Fruit fly (Drosophila melanogaster) whole organism, prepupa: ENCODE measurements around the gene wkd.

Source experiments
- Blimp-1 ChIP-seq: fragments of 200-800 bp; sonication (Bioruptor generic); optimal IDR thresholded peaks from 3 replicates; lab custom pipeline; 2017; ENCODE audit warnings: missing biosample characterization, missing genetic modification characterization, mild to moderate bottlenecking, moderate library complexity, missing genetic modification reagents
- CG10631 ChIP-seq: fragments of 200-800 bp; sonication (Bioruptor generic); optimal IDR thresholded peaks from 2 replicates; lab custom pipeline; 2016; ENCODE audit warnings: missing biosample characterization, missing genetic modification characterization
- CG10669 ChIP-seq: fragments of 200-800 bp; sonication (Bioruptor generic); optimal IDR thresholded peaks from 3 replicates; lab custom pipeline; 2018; ENCODE audit warnings: missing biosample characterization, mild to moderate bottlenecking, missing genetic modification characterization, moderate library complexity
- CG11762 ChIP-seq: fragments of 200-800 bp; sonication (Bioruptor generic); optimal IDR thresholded peaks from 3 replicates; lab custom pipeline; 2016; ENCODE audit warnings: missing biosample characterization, missing genetic modification characterization; ENCODE audit not compliant: insufficient read depth
- CG11902 ChIP-seq: fragments of 200-800 bp; sonication (Bioruptor generic); optimal IDR thresholded peaks from 3 replicates; lab custom pipeline; 2016; ENCODE audit warnings: missing biosample characterization, missing genetic modification characterization
- CG15336 ChIP-seq: fragments of 200-800 bp; sonication (Bioruptor generic); IDR thresholded peaks from 2 replicates; pipeline ENCODE4 v1.3.6; 2022; ENCODE audit warnings: missing biosample characterization, missing genetic modification characterization
- CG1621 ChIP-seq: fragments of 200-800 bp; sonication (Bioruptor generic); optimal IDR thresholded peaks from 3 replicates; lab custom pipeline; 2018; ENCODE audit warnings: missing biosample characterization, mild to moderate bottlenecking, missing genetic modification characterization
- CG3032 ChIP-seq: fragments of 200-800 bp; optimal IDR thresholded peaks from 2 replicates; lab custom pipeline; 2019; ENCODE audit warnings: missing biosample characterization, mild to moderate bottlenecking, missing genetic modification characterization, moderate library complexity
- CG31627 ChIP-seq: fragments of 200-800 bp; sonication (Bioruptor generic); optimal IDR thresholded peaks from 3 replicates; lab custom pipeline; 2016; ENCODE audit warnings: missing biosample characterization, missing genetic modification characterization
- CG32006 ChIP-seq: fragments of 200-800 bp; sonication (Bioruptor generic); optimal IDR thresholded peaks from 3 replicates; lab custom pipeline; 2017; ENCODE audit warnings: missing biosample characterization, mild to moderate bottlenecking, missing genetic modification characterization
- CG3919 ChIP-seq: fragments of 200-800 bp; sonication (Bioruptor generic); optimal IDR thresholded peaks from 3 replicates; lab custom pipeline; 2016; ENCODE audit warnings: missing biosample characterization, missing genetic modification characterization
- CG4318 ChIP-seq: fragments of 200-800 bp; sonication (Bioruptor generic); optimal IDR thresholded peaks from 3 replicates; lab custom pipeline; 2017; ENCODE audit warnings: missing biosample characterization, mild to moderate bottlenecking, missing genetic modification characterization
- CG6163 ChIP-seq: fragments of 200-800 bp; sonication (Bioruptor generic); IDR thresholded peaks from 3 replicates; pipeline ENCODE4 v1.3.6; 2022; ENCODE audit warnings: missing biosample characterization, missing genetic modification characterization
- CG6276 ChIP-seq: fragments of 200-800 bp; sonication (Bioruptor generic); optimal IDR thresholded peaks from 2 replicates; lab custom pipeline; 2017; ENCODE audit warnings: missing biosample characterization, mild to moderate bottlenecking, missing genetic modification characterization
- CG6792 ChIP-seq: fragments of 200-800 bp; sonication (Bioruptor generic); optimal IDR thresholded peaks from 3 replicates; lab custom pipeline; 2016; ENCODE audit warnings: missing biosample characterization, missing genetic modification characterization
- CG6808 ChIP-seq: fragments of 200-800 bp; sonication (Bioruptor generic); optimal IDR thresholded peaks from 3 replicates; lab custom pipeline; 2017; ENCODE audit warnings: missing biosample characterization, missing genetic modification characterization, mild to moderate bottlenecking, moderate library complexity, missing genetic modification reagents
- CG6854 ChIP-seq: fragments of 200-800 bp; sonication (Bioruptor generic); optimal IDR thresholded peaks from 2 replicates; lab custom pipeline; 2017; ENCODE audit warnings: missing biosample characterization, mild to moderate bottlenecking, missing genetic modification characterization
- CG8119 ChIP-seq: fragments of 200-800 bp; sonication (Bioruptor generic); IDR thresholded peaks from 3 replicates; pipeline ENCODE4 v1.3.6; 2022; ENCODE audit warnings: missing biosample characterization, missing genetic modification characterization
- CG8319 ChIP-seq: fragments of 200-800 bp; sonication (Bioruptor generic); optimal IDR thresholded peaks from 3 replicates; lab custom pipeline; 2016; ENCODE audit warnings: missing biosample characterization, missing genetic modification characterization
- CG8632 ChIP-seq: fragments of 200-800 bp; sonication (Bioruptor generic); optimal IDR thresholded peaks from 3 replicates; lab custom pipeline; 2016; ENCODE audit warnings: missing biosample characterization, missing genetic modification characterization
- Eip75B ChIP-seq: fragments of 200-800 bp; sonication (Bioruptor generic); optimal IDR thresholded peaks from 3 replicates; lab custom pipeline; 2016; ENCODE audit warnings: missing biosample characterization, missing genetic modification characterization
- Eip78C ChIP-seq: fragments of 200-800 bp; sonication (Bioruptor generic); peaks from one replicate; lab custom pipeline; 2016; ENCODE audit warnings: missing biosample characterization, missing genetic modification characterization
- Eip93F ChIP-seq: fragments of 200-800 bp; sonication (Bioruptor generic); optimal IDR thresholded peaks from 2 replicates; lab custom pipeline; 2016; ENCODE audit warnings: missing biosample characterization, mild to moderate bottlenecking, missing genetic modification characterization
- Ets21C ChIP-seq: fragments of 200-800 bp; sonication (Bioruptor generic); optimal IDR thresholded peaks from 3 replicates; lab custom pipeline; 2016; ENCODE audit warnings: missing biosample characterization, missing genetic modification characterization
- Ets96B ChIP-seq: fragments of 200-800 bp; optimal IDR thresholded peaks from 2 replicates; lab custom pipeline; 2019; ENCODE audit warnings: missing biosample characterization, mild to moderate bottlenecking, missing genetic modification characterization, moderate library complexity
- Gug ChIP-seq: fragments of 200-800 bp; sonication (Bioruptor generic); IDR thresholded peaks from 2 replicates; pipeline ENCODE4 v1.3.6; 2022; ENCODE audit warnings: missing biosample characterization, missing genetic modification characterization
- Hr38 ChIP-seq: sonication (Bioruptor generic); optimal IDR thresholded peaks from 2 replicates; lab custom pipeline; 2016; ENCODE audit warnings: missing biosample characterization, missing genetic modification characterization
- Hr39 ChIP-seq: fragments of 200-800 bp; sonication (Bioruptor generic); optimal IDR thresholded peaks from 2 replicates; lab custom pipeline; 2016; ENCODE audit warnings: missing biosample characterization, missing genetic modification characterization
- Hr4 ChIP-seq: fragments of 200-800 bp; sonication (Bioruptor generic); optimal IDR thresholded peaks from 3 replicates; lab custom pipeline; 2016; ENCODE audit warnings: missing biosample characterization, missing genetic modification characterization
- Lpt ChIP-seq: fragments of 200-800 bp; sonication (Bioruptor generic); optimal IDR thresholded peaks from 3 replicates; lab custom pipeline; 2016; ENCODE audit warnings: missing biosample characterization, missing genetic modification characterization
- OdsH ChIP-seq: fragments of 200-800 bp; sonication (Bioruptor generic); optimal IDR thresholded peaks from 3 replicates; lab custom pipeline; 2016; ENCODE audit warnings: missing biosample characterization, missing genetic modification characterization
- Smox ChIP-seq: fragments of 200-800 bp; sonication (Bioruptor generic); optimal IDR thresholded peaks from 3 replicates; lab custom pipeline; 2016; ENCODE audit warnings: missing biosample characterization, missing genetic modification characterization
- Sox102F ChIP-seq: fragments of 200-800 bp; sonication (Bioruptor generic); optimal IDR thresholded peaks from 2 replicates; lab custom pipeline; 2016; ENCODE audit warnings: missing biosample characterization, mild to moderate bottlenecking, missing genetic modification characterization
- Sox14 ChIP-seq: fragments of 200-800 bp; sonication (Bioruptor generic); optimal IDR thresholded peaks from 3 replicates; lab custom pipeline; 2016; ENCODE audit warnings: missing biosample characterization, missing genetic modification characterization
- Sox15 ChIP-seq: fragments of 200-800 bp; sonication (Bioruptor generic); optimal IDR thresholded peaks from 3 replicates; lab custom pipeline; 2016; ENCODE audit warnings: missing biosample characterization, missing genetic modification characterization
- achi ChIP-seq: fragments of 200-800 bp; sonication (Bioruptor generic); optimal IDR thresholded peaks from 3 replicates; lab custom pipeline; 2016; ENCODE audit warnings: missing biosample characterization, missing genetic modification characterization
- acj6 ChIP-seq: fragments of 200-800 bp; sonication (Bioruptor generic); optimal IDR thresholded peaks from 3 replicates; lab custom pipeline; 2016; ENCODE audit warnings: missing biosample characterization, missing genetic modification characterization
- cyc ChIP-seq: fragments of 200-800 bp; sonication (Bioruptor generic); optimal IDR thresholded peaks from 3 replicates; lab custom pipeline; 2016; ENCODE audit warnings: missing biosample characterization, missing genetic modification characterization
- dac ChIP-seq: fragments of 200-800 bp; sonication (Bioruptor generic); optimal IDR thresholded peaks from 2 replicates; lab custom pipeline; 2017; ENCODE audit warnings: missing biosample characterization, mild to moderate bottlenecking, missing genetic modification characterization
- dsx ChIP-seq: fragments of 200-800 bp; optimal IDR thresholded peaks from 3 replicates; lab custom pipeline; 2019; ENCODE audit warnings: missing biosample characterization, mild to moderate bottlenecking, missing genetic modification characterization, moderate library complexity; ENCODE audit not compliant: poor library complexity, severe bottlenecking
- eg ChIP-seq: fragments of 200-800 bp; sonication (Bioruptor generic); IDR thresholded peaks from 3 replicates; pipeline ENCODE4 v1.3.6; 2022; ENCODE audit warnings: missing biosample characterization, missing genetic modification characterization
- fd59A ChIP-seq: fragments of 200-800 bp; sonication (Bioruptor generic); optimal IDR thresholded peaks from 2 replicates; lab custom pipeline; 2017; ENCODE audit warnings: missing biosample characterization, mild to moderate bottlenecking, missing genetic modification characterization, missing genetic modification reagents
- fkh ChIP-seq: fragments of 200-800 bp; sonication (Bioruptor generic); optimal IDR thresholded peaks from 3 replicates; lab custom pipeline; 2017; ENCODE audit warnings: missing biosample characterization, mild to moderate bottlenecking, missing genetic modification characterization, moderate library complexity
- lz ChIP-seq: fragments of 200-800 bp; sonication (Bioruptor generic); optimal IDR thresholded peaks from 3 replicates; lab custom pipeline; 2016; ENCODE audit warnings: missing biosample characterization, missing genetic modification characterization
- pdm3 ChIP-seq: fragments of 200-800 bp; sonication (Bioruptor generic); optimal IDR thresholded peaks from 3 replicates; lab custom pipeline; 2016; ENCODE audit warnings: missing biosample characterization, missing genetic modification characterization
- salr ChIP-seq, 2 experiments: fragments of 200-800 bp; sonication (Bioruptor generic); optimal IDR thresholded peaks; 3 replicates each; lab custom pipeline; 2016 to 2018; ENCODE audit warnings: missing biosample characterization in 2 of 2, missing genetic modification characterization in 2 of 2, mild to moderate bottlenecking in 1 of 2
- spab ChIP-seq: fragments of 200-800 bp; sonication (Bioruptor generic); optimal IDR thresholded peaks from 2 replicates; lab custom pipeline; 2017; ENCODE audit warnings: missing biosample characterization, mild to moderate bottlenecking, missing genetic modification characterization, missing genetic modification reagents
- ss ChIP-seq, 2 experiments: fragments of 200-800 bp; sonication (Bioruptor generic); optimal IDR thresholded peaks; 2 replicates in 1 of 2; 3 replicates in 1 of 2; lab custom pipeline; 2017 to 2018; ENCODE audit warnings: mild to moderate bottlenecking in 2 of 2, missing biosample characterization in 2 of 2, missing genetic modification characterization in 2 of 2, moderate library complexity in 1 of 2
- svp ChIP-seq: fragments of 200-800 bp; sonication (Bioruptor generic); peaks from one replicate; lab custom pipeline; 2016; ENCODE audit warnings: missing biosample characterization, missing genetic modification characterization
- topi ChIP-seq: fragments of 200-800 bp; sonication (Bioruptor generic); optimal IDR thresholded peaks from 3 replicates; lab custom pipeline; 2016; ENCODE audit warnings: missing biosample characterization, missing genetic modification characterization

Gene wkd

DNA sequence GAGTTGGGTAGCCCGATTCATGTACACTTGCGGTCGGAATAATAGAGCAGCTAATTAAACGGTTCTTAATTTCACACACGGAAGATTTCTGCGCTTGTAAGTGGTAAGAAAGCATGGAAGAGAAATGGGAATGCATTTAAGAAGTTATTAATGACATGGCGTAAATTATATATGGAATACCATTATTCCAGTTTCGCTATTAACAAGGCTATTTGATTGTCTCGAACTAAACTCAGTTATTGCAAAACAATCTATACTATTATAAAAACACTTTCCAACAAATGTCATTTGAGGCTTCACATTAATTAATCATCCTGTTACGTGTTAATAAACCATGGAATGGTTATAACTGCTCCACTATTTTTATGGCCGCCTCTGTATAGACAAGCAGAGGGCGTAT is 34.8 kb downstream of the wkd start (continued):
- TF ChIP-seq CG10669 (GFP tag; lab: Kevin White, UChicago) (peak; percentile 33), CG6808 (GFP tag; lab: Kevin White, UChicago) (peak; percentile 68)
- TF ChIP-seq, all 60 proteins: peak for 28

DNA sequence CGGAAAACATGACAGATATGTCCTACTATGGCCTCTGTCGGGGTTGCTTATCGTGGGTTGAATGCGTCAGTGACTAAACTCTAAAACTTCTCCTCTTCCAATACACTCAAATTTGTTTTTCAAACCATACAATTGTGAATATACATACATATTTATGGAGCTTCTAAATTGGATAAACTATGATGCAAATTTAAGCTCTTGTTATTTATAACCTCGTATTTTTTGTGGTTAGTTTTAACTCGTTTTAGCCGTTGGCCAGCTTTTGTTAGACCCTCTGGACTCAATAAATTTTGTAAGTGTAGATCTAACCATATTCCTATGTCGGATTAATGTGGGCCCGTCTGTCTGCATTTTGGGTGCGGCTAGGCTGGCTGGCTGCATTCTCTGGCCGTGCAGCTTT is 36.0 kb downstream of the wkd start:
- peak; percentile 4 for TF ChIP-seq OdsH (GFP tag; lab: Kevin White, UChicago)
- TF ChIP-seq acj6 (GFP tag; lab: Kevin White, UChicago) = peak; percentile 15
- TF ChIP-seq CG6792 (GFP tag; lab: Kevin White, UChicago) = peak; percentile 11
- no peak for TF ChIP-seq Hr39 (GFP tag; lab: Kevin White, UChicago)
- no peak for TF ChIP-seq ss (GFP tag; optimal IDR thresholded peaks at IDR 0.05; lab: Kevin White, UChicago)
- no peak for TF ChIP-seq CG8632
- no peak for TF ChIP-seq CG11902 (GFP tag; lab: Kevin White, UChicago)
- peak; percentile 67 for TF ChIP-seq CG32006 (GFP tag; lab: Kevin White, UChicago)
- peak; percentile 52 for TF ChIP-seq CG15336 (GFP tag; lab: Robert Waterston, UW)
- TF ChIP-seq fkh (GFP tag; lab: Kevin White, UChicago) = no peak
- TF ChIP-seq topi (GFP tag; lab: Kevin White, UChicago) = no peak
- no peak for TF ChIP-seq cyc
- TF ChIP-seq dac = no peak
- TF ChIP-seq pdm3 (GFP tag; lab: Kevin White, UChicago) = peak; percentile 38
- TF ChIP-seq dsx (GFP tag; lab: Kevin White, UChicago) = no peak
- no peak for TF ChIP-seq Lpt (GFP tag; lab: Kevin White, UChicago)
- TF ChIP-seq Eip93F (GFP tag; lab: Kevin White, UChicago) = no peak
- no peak for TF ChIP-seq Gug (GFP tag; lab: Robert Waterston, UW)
- TF ChIP-seq CG10669 (GFP tag; lab: Kevin White, UChicago) = peak; percentile 19
- peak; percentile 55 for TF ChIP-seq Hr4 (GFP tag; lab: Kevin White, UChicago)
- TF ChIP-seq Blimp-1 (GFP tag; lab: Kevin White, UChicago) = no peak
- TF ChIP-seq Eip78C (GFP tag; lab: Kevin White, UChicago) = peak; percentile 86
- TF ChIP-seq CG4318 = no peak
- peak; percentile 45 for TF ChIP-seq Ets96B (tag; lab: Kevin White, UChicago)
- TF ChIP-seq Sox15 (GFP tag; lab: Kevin White, UChicago) = no peak
- peak; percentile 31; the same call in 1 of the 3 replicates for TF ChIP-seq CG6163 (GFP tag; lab: Robert Waterston, UW)
- TF ChIP-seq achi (GFP tag; lab: Kevin White, UChicago) = peak; percentile 41
- TF ChIP-seq fd59A (GFP tag; lab: Kevin White, UChicago) = peak; percentile 17
- no peak for TF ChIP-seq Hr38 (GFP tag; lab: Kevin White, UChicago)
- peak; percentile 21 for TF ChIP-seq CG3919 (GFP tag; lab: Kevin White, UChicago)
- no peak for TF ChIP-seq CG6854
- no peak for TF ChIP-seq Smox
- no peak for TF ChIP-seq CG31627 (GFP tag; lab: Kevin White, UChicago)
- TF ChIP-seq CG6276 = peak; percentile 55
- TF ChIP-seq lz (GFP tag; lab: Kevin White, UChicago) = no peak
- peak; percentile 6; the same call in 1 of the 3 replicates for TF ChIP-seq eg (GFP tag; lab: Robert Waterston, UW)
- peak; percentile 44 for TF ChIP-seq Sox14 (GFP tag; lab: Kevin White, UChicago)
- TF ChIP-seq Ets21C (GFP tag; lab: Kevin White, UChicago) = no peak
- TF ChIP-seq CG3032 (tag; lab: Kevin White, UChicago) = peak; percentile 15
- TF ChIP-seq CG11762 (GFP tag; lab: Kevin White, UChicago) = no peak
- peak; percentile 29 for TF ChIP-seq Eip75B (GFP tag; lab: Kevin White, UChicago)
- TF ChIP-seq CG8119 (GFP tag; lab: Robert Waterston, UW) = peak; percentile 66; the same call in 2 of the 3 replicates
- peak; percentile 7 for TF ChIP-seq CG6808 (GFP tag; lab: Kevin White, UChicago)
- no peak for TF ChIP-seq Sox102F
- no peak for TF ChIP-seq spab (GFP tag; lab: Kevin White, UChicago)
- peak; percentile 51 for TF ChIP-seq CG10631
- no peak for TF ChIP-seq svp (GFP tag; lab: Kevin White, UChicago)
- TF ChIP-seq CG1621 (tag; lab: Kevin White, UChicago) = peak; percentile 10
- no peak for TF ChIP-seq CG8319 (GFP tag; lab: Kevin White, UChicago)
- TF ChIP-seq salr (GFP tag; optimal IDR thresholded peaks at IDR 0.05; lab: Kevin White, UChicago) = peak in 1 of 2 experiments; percentile 31
